Worm (Caenorhabditis elegans) whole organism, dauer: ENCODE measurements around the gene Y75B8A.44.

Experiments
- unc-62 ChIP-seq: sonication (generic microtip); optimal IDR thresholded peaks from 2 replicates; lab custom pipeline; 2017; ENCODE audit warnings: missing biosample characterization, missing genetic modification reagents, missing genetic modification characterization

Gene Y75B8A.44

ce11 chrIII:12231539-12231938 is 37.2 kb downstream of the Y75B8A.44 start:
- no peak for TF ChIP-seq unc-62 (GFP tag; lab: Kevin White, UChicago)

ce11 chrIII:12233493-12233892 is 39.2 kb downstream of the Y75B8A.44 start:
- TF ChIP-seq unc-62 (GFP tag; lab: Kevin White, UChicago): no peak

ce11 chrIII:12235359-12235758 is 41.1 kb downstream of the Y75B8A.44 start:
- no peak for TF ChIP-seq unc-62 (GFP tag; lab: Kevin White, UChicago)

ce11 chrIII:12235914-12236313 is 41.6 kb downstream of the Y75B8A.44 start, which contains the start of the genes grl-15 and fbxa-89:
Gene grl-15, minus strand, starts transcription at chrIII:12236014.
Gene fbxa-89, plus strand, starts transcription at chrIII:12236184.
- TF ChIP-seq unc-62 (GFP tag; lab: Kevin White, UChicago): no peak

ce11 chrIII:12245570-12245969 is 51.3 kb downstream of the Y75B8A.44 start:
- no peak for TF ChIP-seq unc-62 (GFP tag; lab: Kevin White, UChicago)
